Fruit fly (Drosophila melanogaster) whole organism, embryonic: Measurements from ENCODE around the gene CG6739.

Experiments
- Abd-B ChIP-seq: fragments of 200-800 bp; sonication (Bioruptor generic); optimal IDR thresholded peaks from 2 replicates; lab custom pipeline; 2018; ENCODE audit warnings: missing biosample characterization, mild to moderate bottlenecking, missing genetic modification characterization, moderate library complexity
- Awh ChIP-seq: fragments of 200-800 bp; sonication (Bioruptor generic); IDR thresholded peaks from 2 replicates; pipeline ENCODE4, ENCODE4 v1.3.6; 2022; ENCODE audit warnings: missing biosample characterization, missing genetic modification characterization
- Bdp1 ChIP-seq: fragments of 200-800 bp; sonication (Bioruptor generic); optimal IDR thresholded peaks from 3 replicates; lab custom pipeline; 2016; ENCODE audit warnings: missing biosample characterization, missing genetic modification characterization
- CG10321 ChIP-seq: fragments of 200-800 bp; sonication (Bioruptor generic); IDR thresholded peaks from 2 replicates; pipeline ENCODE4 v1.3.6; 2022; ENCODE audit warnings: missing biosample characterization, missing genetic modification characterization
- CG10959 ChIP-seq: fragments of 200-800 bp; sonication (Bioruptor generic); IDR thresholded peaks from 2 replicates; pipeline ENCODE4 v1.3.6; 2022; ENCODE audit warnings: missing biosample characterization, missing genetic modification characterization
- CG11398 ChIP-seq: fragments of 200-800 bp; sonication (Bioruptor generic); optimal IDR thresholded peaks from 2 replicates; lab custom pipeline; 2016; ENCODE audit warnings: missing biosample characterization, missing genetic modification characterization
- CG11695 ChIP-seq: fragments of 200-800 bp; sonication (Bioruptor generic); IDR thresholded peaks from 3 replicates; pipeline ENCODE4 v1.3.6; 2022; ENCODE audit warnings: missing biosample characterization, missing genetic modification characterization
- CG12391 ChIP-seq: fragments of 200-800 bp; sonication (Bioruptor generic); optimal IDR thresholded peaks from 3 replicates; lab custom pipeline; 2018; ENCODE audit warnings: missing biosample characterization, mild to moderate bottlenecking, missing genetic modification characterization, moderate library complexity
- CG12942 ChIP-seq: fragments of 200-800 bp; sonication (Bioruptor generic); optimal IDR thresholded peaks from 3 replicates; lab custom pipeline; 2016; ENCODE audit warnings: missing biosample characterization, missing genetic modification characterization
- CG14441 ChIP-seq: fragments of 200-800 bp; sonication (Bioruptor generic); IDR thresholded peaks from 2 replicates; pipeline ENCODE4 v1.3.6; 2022; ENCODE audit warnings: missing biosample characterization, missing genetic modification characterization
- CG15479 ChIP-seq: fragments of 200-800 bp; sonication (Bioruptor generic); optimal IDR thresholded peaks from 3 replicates; lab custom pipeline; 2019; ENCODE audit warnings: missing biosample characterization, mild to moderate bottlenecking, missing genetic modification characterization, moderate library complexity
- CG1603 ChIP-seq: fragments of 200-800 bp; sonication (Bioruptor generic); optimal IDR thresholded peaks from 2 replicates; lab custom pipeline; 2019; ENCODE audit warnings: missing biosample characterization, mild to moderate bottlenecking, missing genetic modification characterization, moderate library complexity
- CG17328 ChIP-seq: fragments of 200-800 bp; sonication (Bioruptor generic); IDR thresholded peaks from 2 replicates; pipeline ENCODE4 v1.3.6; 2022; ENCODE audit warnings: missing biosample characterization, missing genetic modification characterization
- CG2678 ChIP-seq: fragments of 200-800 bp; sonication (Bioruptor generic); optimal IDR thresholded peaks from 3 replicates; lab custom pipeline; 2019; ENCODE audit warnings: missing biosample characterization, mild to moderate bottlenecking, missing genetic modification characterization, moderate library complexity
- CG31388 ChIP-seq: fragments of 200-800 bp; sonication (Bioruptor generic); optimal IDR thresholded peaks from 2 replicates; lab custom pipeline; 2016; ENCODE audit warnings: missing biosample characterization, missing genetic modification characterization
- CG32532 ChIP-seq: fragments of 200-800 bp; sonication (Bioruptor generic); IDR thresholded peaks from 2 replicates; pipeline ENCODE4 v1.3.6; 2022; ENCODE audit warnings: missing biosample characterization, missing genetic modification characterization
- CG4360 ChIP-seq: fragments of 200-800 bp; sonication (Bioruptor generic); IDR thresholded peaks from 2 replicates; pipeline ENCODE4 v1.3.6; 2022; ENCODE audit warnings: missing biosample characterization, missing genetic modification characterization
- CG6254 ChIP-seq: fragments of 200-800 bp; sonication (Bioruptor generic); optimal IDR thresholded peaks from 3 replicates; lab custom pipeline; 2017; ENCODE audit warnings: mild to moderate bottlenecking, missing biosample characterization, missing genetic modification reagents, missing genetic modification characterization
- CG6765 ChIP-seq: fragments of 200-800 bp; sonication (Bioruptor generic); optimal IDR thresholded peaks from 3 replicates; lab custom pipeline; 2017; ENCODE audit warnings: missing biosample characterization, mild to moderate bottlenecking, missing genetic modification characterization
- CG7786 ChIP-seq: fragments of 200-800 bp; sonication (Bioruptor generic); optimal IDR thresholded peaks from 2 replicates; lab custom pipeline; 2016; ENCODE audit warnings: missing biosample characterization, missing genetic modification characterization
- CG8478 ChIP-seq: fragments of >200 bp; optimal IDR thresholded peaks from 2 replicates; lab custom pipeline; 2018
- Camta ChIP-seq: fragments of 200-800 bp; sonication (Bioruptor generic); optimal IDR thresholded peaks from 2 replicates; lab custom pipeline; 2016; ENCODE audit warnings: missing biosample characterization, missing genetic modification characterization
- HLH54F ChIP-seq: fragments of 200-800 bp; sonication (Bioruptor generic); optimal IDR thresholded peaks from 3 replicates; lab custom pipeline; 2016; ENCODE audit warnings: missing biosample characterization, missing genetic modification characterization
- HmgD ChIP-seq: fragments of 200-800 bp; sonication (Bioruptor generic); optimal IDR thresholded peaks from 3 replicates; lab custom pipeline; 2016; ENCODE audit warnings: missing biosample characterization, missing genetic modification characterization
- Myb ChIP-seq: fragments of 200-800 bp; sonication (Bioruptor generic); optimal IDR thresholded peaks from 2 replicates; lab custom pipeline; 2016; ENCODE audit warnings: missing biosample characterization, missing genetic modification characterization
- NfI ChIP-seq: fragments of 200-800 bp; sonication (Bioruptor generic); optimal IDR thresholded peaks from 3 replicates; lab custom pipeline; 2018; ENCODE audit warnings: missing biosample characterization, mild to moderate bottlenecking, missing genetic modification characterization, moderate library complexity
- Rfx ChIP-seq: fragments of 200-800 bp; sonication (Bioruptor generic); IDR thresholded peaks from 2 replicates; pipeline ENCODE4 v1.3.6; 2022; ENCODE audit warnings: missing biosample characterization, missing genetic modification characterization
- Six4 ChIP-seq: fragments of 200-800 bp; sonication (Bioruptor generic); optimal IDR thresholded peaks from 2 replicates; lab custom pipeline; 2016; ENCODE audit warnings: missing biosample characterization, missing genetic modification characterization
- ac ChIP-seq: fragments of 200-800 bp; sonication (Bioruptor generic); optimal IDR thresholded peaks from 3 replicates; lab custom pipeline; 2017; ENCODE audit warnings: missing biosample characterization, mild to moderate bottlenecking, missing genetic modification characterization
- amos ChIP-seq: fragments of 200-800 bp; sonication (Bioruptor generic); IDR thresholded peaks from 2 replicates; pipeline ENCODE4 v1.3.6; 2022; ENCODE audit warnings: missing biosample characterization, missing genetic modification characterization; ENCODE audit not compliant: partially characterized antibody
- chif ChIP-seq, 2 experiments: fragments of 200-800 bp; sonication (Bioruptor generic); optimal IDR thresholded peaks; 3 replicates each; lab custom pipeline; 2016; ENCODE audit warnings: missing biosample characterization in 2 of 2, missing genetic modification characterization in 2 of 2
- ci ChIP-seq: fragments of 200-800 bp; sonication (Bioruptor generic); IDR thresholded peaks from 3 replicates; pipeline ENCODE4 v1.3.6; 2022; ENCODE audit warnings: missing biosample characterization, missing genetic modification characterization
- dmrt11E ChIP-seq: fragments of 200-800 bp; sonication (Bioruptor generic); optimal IDR thresholded peaks from 3 replicates; lab custom pipeline; 2018; ENCODE audit warnings: missing biosample characterization, mild to moderate bottlenecking, missing genetic modification characterization, moderate library complexity
- esg ChIP-seq: fragments of 200-800 bp; sonication (Bioruptor generic); conservative IDR thresholded peaks from 2 replicates; pipeline ENCODE4 v1.3.6; 2022; ENCODE audit warnings: missing biosample characterization, missing genetic modification characterization
- grau ChIP-seq: fragments of 200-800 bp; optimal IDR thresholded peaks from 3 replicates; lab custom pipeline; 2019; ENCODE audit warnings: missing biosample characterization, mild to moderate bottlenecking, missing genetic modification characterization, moderate library complexity
- gsb ChIP-seq: fragments of 200-800 bp; sonication (Bioruptor generic); IDR thresholded peaks from 2 replicates; pipeline ENCODE4 v1.3.6; 2022; ENCODE audit warnings: missing biosample characterization, missing genetic modification characterization
- jumu ChIP-seq: fragments of 200-800 bp; sonication (Bioruptor generic); optimal IDR thresholded peaks from 3 replicates; lab custom pipeline; 2016; ENCODE audit warnings: missing biosample characterization, missing genetic modification characterization
- kni ChIP-seq: fragments of 200-800 bp; sonication (Bioruptor generic); optimal IDR thresholded peaks from 3 replicates; lab custom pipeline; 2017; ENCODE audit warnings: mild to moderate bottlenecking, missing biosample characterization, missing genetic modification reagents, missing genetic modification characterization
- mam ChIP-seq: fragments of 200-800 bp; sonication (Bioruptor generic); optimal IDR thresholded peaks from 3 replicates; lab custom pipeline; 2016; ENCODE audit warnings: missing biosample characterization, missing genetic modification characterization
- nau ChIP-seq: fragments of 200-800 bp; sonication (Bioruptor generic); optimal IDR thresholded peaks from 3 replicates; lab custom pipeline; 2017; ENCODE audit warnings: missing biosample characterization, mild to moderate bottlenecking, missing genetic modification characterization, missing genetic modification reagents
- nerfin-1 ChIP-seq: fragments of 200-800 bp; sonication (Bioruptor generic); optimal IDR thresholded peaks from 3 replicates; lab custom pipeline; 2019; ENCODE audit warnings: missing biosample characterization, mild to moderate bottlenecking, missing genetic modification characterization, moderate library complexity
- nmo ChIP-seq: fragments of 200-800 bp; sonication (Bioruptor generic); optimal IDR thresholded peaks from 2 replicates; lab custom pipeline; 2018; ENCODE audit warnings: missing biosample characterization, mild to moderate bottlenecking, missing genetic modification characterization, moderate library complexity
- nom ChIP-seq: fragments of 200-800 bp; sonication (Bioruptor generic); optimal IDR thresholded peaks from 2 replicates; lab custom pipeline; 2017; ENCODE audit warnings: missing biosample characterization, missing genetic modification characterization, mild to moderate bottlenecking, moderate library complexity, missing genetic modification reagents
- prd ChIP-seq, 3 experiments: fragments of >200 bp in 2 of 3; fragments of 200-800 bp in 1 of 3; sonication (Bioruptor generic) in 1 of 3; optimal IDR thresholded peaks in 2 of 3; IDR thresholded peaks in 1 of 3; 2 replicates in 2 of 3; 3 replicates in 1 of 3; pipeline versions ENCODE4 v1.3.6 to Lab custom; 2017 to 2022; ENCODE audit warnings: missing biosample characterization in 1 of 3, missing genetic modification characterization in 1 of 3
- salm ChIP-seq: fragments of 200-800 bp; sonication (Bioruptor generic); optimal IDR thresholded peaks from 2 replicates; lab custom pipeline; 2018; ENCODE audit warnings: missing biosample characterization, mild to moderate bottlenecking, missing genetic modification characterization
- slbo ChIP-seq: fragments of 200-800 bp; sonication (Bioruptor generic); IDR thresholded peaks from 2 replicates; pipeline ENCODE4 v1.3.6; 2022; ENCODE audit warnings: missing biosample characterization, missing genetic modification characterization
- sob ChIP-seq: fragments of 200-800 bp; sonication (Bioruptor generic); IDR thresholded peaks from 2 replicates; pipeline ENCODE4 v1.3.6; 2022; ENCODE audit warnings: missing biosample characterization, missing genetic modification characterization
- tgo ChIP-seq: fragments of 200-800 bp; sonication (Bioruptor generic); IDR thresholded peaks from 3 replicates; pipeline ENCODE4 v1.3.6; 2022; ENCODE audit warnings: missing biosample characterization, missing genetic modification characterization
- trem ChIP-seq: fragments of 200-800 bp; optimal IDR thresholded peaks from 3 replicates; lab custom pipeline; 2019; ENCODE audit warnings: missing biosample characterization, mild to moderate bottlenecking, missing genetic modification characterization, moderate library complexity
- tx ChIP-seq: fragments of 200-800 bp; sonication (Bioruptor generic); optimal IDR thresholded peaks from 2 replicates; lab custom pipeline; 2016; ENCODE audit warnings: missing biosample characterization, missing genetic modification characterization
- zf30C ChIP-seq: fragments of 200-800 bp; sonication (Bioruptor generic); optimal IDR thresholded peaks from 3 replicates; lab custom pipeline; 2018; ENCODE audit warnings: missing biosample characterization, mild to moderate bottlenecking, missing genetic modification characterization

CG6739 gene

DNA sequence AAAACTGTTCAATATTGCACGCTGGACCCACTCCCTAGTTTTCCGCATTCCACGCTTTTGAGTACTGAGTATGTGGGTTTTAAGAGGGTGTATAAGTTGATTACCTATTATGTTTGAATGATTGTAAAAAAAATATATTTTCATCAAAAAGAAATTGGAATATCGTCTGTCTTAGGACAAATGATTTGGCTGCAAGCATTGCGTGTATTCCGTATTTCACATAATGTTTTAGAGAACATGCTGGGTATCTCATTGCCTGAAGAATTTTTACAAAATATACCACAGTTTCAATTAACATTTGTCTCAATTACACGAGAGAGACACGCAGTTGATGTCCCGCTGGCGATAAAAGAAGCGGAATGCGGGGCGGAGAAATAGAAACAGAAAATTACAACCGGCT, 24.6 kb downstream of the CG6739 start (continued):
- TF ChIP-seq Awh (GFP tag; lab: Robert Waterston, UW) (no peak), amos (GFP tag; lab: Robert Waterston, UW) (no peak), grau (tag; lab: Kevin White, UChicago) (peak; percentile 50), CG11398 (peak; percentile 17), zf30C (GFP tag; lab: Kevin White, UChicago) (no peak), sob (no peak), CG4360 (peak; percentile 38; the same call in 1 of the 2 replicates), CG14441 (GFP tag; lab: Robert Waterston, UW) (peak; percentile 33; the same call in 1 of the 2 replicates), CG6765 (GFP tag; lab: Kevin White, UChicago) (no peak), CG2678 (peak; percentile 40), CG6254 (no peak), slbo (no peak), HLH54F (GFP tag; lab: Kevin White, UChicago) (no peak), tx (GFP tag; lab: Kevin White, UChicago) (no peak), Rfx (GFP tag; lab: Robert Waterston, UW) (no peak), Myb (GFP tag; lab: Kevin White, UChicago) (no peak), kni (GFP tag; lab: Kevin White, UChicago) (no peak), CG11695 (GFP tag; lab: Robert Waterston, UW) (peak; percentile 48; the same call in 2 of the 3 replicates), nau (no peak), CG10321 (GFP tag; lab: Robert Waterston, UW) (no peak), Abd-B (peak; percentile 39), nom (no peak), NfI (GFP tag; lab: Kevin White, UChicago) (no peak), CG12391 (tag; lab: Kevin White, UChicago) (peak; percentile 67), jumu (GFP tag; lab: Kevin White, UChicago) (no peak), mam (GFP tag; lab: Kevin White, UChicago) (peak; percentile 18), CG7786 (GFP tag; lab: Kevin White, UChicago) (peak; percentile 25), CG1603 (tag; lab: Kevin White, UChicago) (peak; percentile 67), Camta (GFP tag; lab: Kevin White, UChicago) (peak; percentile 55), dmrt11E (peak; percentile 82), nerfin-1 (tag; lab: Kevin White, UChicago) (peak; percentile 32), nmo (GFP tag; lab: Kevin White, UChicago) (peak; percentile 50), Six4 (GFP tag; lab: Kevin White, UChicago) (peak; percentile 26), ci (GFP tag; lab: Robert Waterston, UW) (peak; percentile 67), salm (tag; lab: Kevin White, UChicago) (no peak), CG10959 (GFP tag; lab: Robert Waterston, UW) (peak; percentile 56), Bdp1 (no peak), HmgD (GFP tag; lab: Kevin White, UChicago) (no peak), chif (GFP tag; optimal IDR thresholded peaks at IDR 0.05; lab: Kevin White, UChicago) (peak; percentile 40 to 78), ac (GFP tag; lab: Kevin White, UChicago) (no peak), trem (peak; percentile 39), CG17328 (GFP tag; lab: Robert Waterston, UW) (peak; percentile 65), prd (optimal IDR thresholded peaks at IDR 0.05; lab: Kevin White, UChicago) (no peak), prd (GFP tag; IDR thresholded peaks at IDR 0.05; lab: Robert Waterston, UW) (peak; percentile 80), CG32532 (GFP tag; lab: Robert Waterston, UW) (no peak), esg (GFP tag; lab: Robert Waterston, UW) (peak; percentile 15; the same call in 1 of the 2 replicates), CG8478 (lab: Kevin White, UChicago) (no peak), gsb (GFP tag; lab: Robert Waterston, UW) (no peak), CG31388 (peak; percentile 16), tgo (no peak), CG12942 (GFP tag; lab: Kevin White, UChicago) (no peak), CG15479 (peak; percentile 55)
